Worm (Caenorhabditis elegans) whole organism, L1 larva: Measurements from ENCODE around the gene lmtr-5.

Experiments
- C04F5.9 ChIP-seq: sonication (generic microtip); optimal IDR thresholded peaks from 2 replicates; lab custom pipeline; 2016; ENCODE audit warnings: missing genetic modification characterization, missing compliant biosample characterization
- C16A3.4 ChIP-seq: fragments of 150-350 bp; optimal IDR thresholded peaks from 2 replicates; lab custom pipeline; 2014; ENCODE audit warnings: missing biosample characterization, missing genetic modification characterization
- alr-1 ChIP-seq: fragments of 200-800 bp; sonication (Bioruptor generic); optimal IDR thresholded peaks from 2 replicates; lab custom pipeline; 2018; ENCODE audit warnings: borderline replicate concordance, mild to moderate bottlenecking, missing genetic modification characterization, missing compliant biosample characterization
- aly-2 ChIP-seq: fragments of 150-350 bp; optimal IDR thresholded peaks from 2 replicates; lab custom pipeline; 2014; ENCODE audit warnings: missing biosample characterization, missing genetic modification characterization
- ama-1 ChIP-seq: fragments of 150-350 bp; optimal IDR thresholded peaks from 2 replicates; lab custom pipeline; 2014
- blmp-1 ChIP-seq: fragments of 150-350 bp; optimal IDR thresholded peaks from 2 replicates; lab custom pipeline; 2014; ENCODE audit warnings: missing biosample characterization, missing genetic modification characterization
- ceh-63 ChIP-seq: fragments of 200-800 bp; sonication (Bioruptor generic); optimal IDR thresholded peaks from 2 replicates; lab custom pipeline; 2018; ENCODE audit warnings: mild to moderate bottlenecking, missing genetic modification characterization, missing compliant biosample characterization
- ceh-8 ChIP-seq: fragments of 200-800 bp; sonication (Bioruptor generic); optimal IDR thresholded peaks from 2 replicates; lab custom pipeline; 2018; ENCODE audit warnings: mild to moderate bottlenecking, missing genetic modification characterization, moderate library complexity, missing compliant biosample characterization
- ceh-82 ChIP-seq, 3 experiments: fragments of 150-350 bp in 1 of 3; sonication (generic microtip) in 2 of 3; optimal IDR thresholded peaks; 2 replicates each; lab custom pipeline; 2014 to 2017; ENCODE audit warnings: missing biosample characterization in 3 of 3, missing genetic modification characterization in 3 of 3
- ceh-88 ChIP-seq: fragments of 200-800 bp; sonication (Bioruptor generic); IDR thresholded peaks from 2 replicates; pipeline ENCODE4 v1.3.6; 2022; ENCODE audit warnings: missing genetic modification characterization, missing compliant biosample characterization
- ceh-90 ChIP-seq: sonication (generic microtip); optimal IDR thresholded peaks from 2 replicates; lab custom pipeline; 2016; ENCODE audit warnings: missing genetic modification characterization, missing compliant biosample characterization
- dsc-1 ChIP-seq: sonication (generic microtip); optimal IDR thresholded peaks from 2 replicates; lab custom pipeline; 2016; ENCODE audit warnings: mild to moderate bottlenecking, missing genetic modification characterization, missing compliant biosample characterization
- egl-13 ChIP-seq: sonication (generic microtip); optimal IDR thresholded peaks from 2 replicates; lab custom pipeline; 2016; ENCODE audit warnings: missing genotype, missing genetic modification reagents, missing genetic modification characterization, missing compliant biosample characterization
- elt-3 ChIP-seq, 6 experiments: fragments of 150-350 bp in 1 of 6; sonication (generic microtip); optimal IDR thresholded peaks; 2 replicates each; lab custom pipeline; 2017 to 2018; ENCODE audit warnings: missing biosample characterization in 6 of 6, missing genetic modification characterization in 6 of 6, inconsistent platforms in 1 of 6
- fkh-8 ChIP-seq: sonication (generic microtip); optimal IDR thresholded peaks from 2 replicates; lab custom pipeline; 2016; ENCODE audit warnings: mild to moderate bottlenecking, missing genetic modification characterization, missing compliant biosample characterization
- grh-1 ChIP-seq: fragments of 200-800 bp; sonication (Bioruptor generic); IDR thresholded peaks from 2 replicates; pipeline ENCODE4 v1.3.6; 2022; ENCODE audit warnings: missing genetic modification reagents, missing genetic modification characterization, missing compliant biosample characterization
- hlh-17 ChIP-seq: fragments of 200-800 bp; sonication (Bioruptor generic); optimal IDR thresholded peaks from 2 replicates; lab custom pipeline; 2018; ENCODE audit warnings: missing genetic modification characterization, mild to moderate bottlenecking, missing compliant biosample characterization, moderate library complexity, borderline replicate concordance
- hlh-4 ChIP-seq: sonication (generic microtip); optimal IDR thresholded peaks from 2 replicates; lab custom pipeline; 2016; ENCODE audit warnings: mild to moderate bottlenecking, missing genetic modification characterization, missing compliant biosample characterization
- irx-1 ChIP-seq: sonication (generic microtip); optimal IDR thresholded peaks from 2 replicates; lab custom pipeline; 2016; ENCODE audit warnings: missing genetic modification characterization, missing compliant biosample characterization
- isw-1 ChIP-seq: fragments of 200-800 bp; sonication (Bioruptor generic); IDR thresholded peaks from 2 replicates; pipeline ENCODE4 v1.3.6; 2022; ENCODE audit warnings: missing genetic modification characterization, missing compliant biosample characterization
- lin-39 ChIP-seq: fragments of 150-350 bp; optimal IDR thresholded peaks from 2 replicates; lab custom pipeline; 2014; ENCODE audit warnings: missing biosample characterization, missing genetic modification reagents, missing genetic modification characterization
- lir-3 ChIP-seq: sonication (generic microtip); optimal IDR thresholded peaks from 2 replicates; lab custom pipeline; 2016; ENCODE audit warnings: mild to moderate bottlenecking, missing genetic modification characterization, moderate library complexity, missing compliant biosample characterization; ENCODE audit not compliant: poor library complexity
- lsy-2 ChIP-seq, 2 experiments: fragments of 150-350 bp; optimal IDR thresholded peaks; 2 replicates each; lab custom pipeline; 2014; ENCODE audit warnings: missing biosample characterization in 2 of 2, missing genetic modification characterization in 2 of 2
- mdl-1 ChIP-seq, 2 experiments: fragments of 150-350 bp; optimal IDR thresholded peaks; 2 replicates each; lab custom pipeline; 2014 to 2017; ENCODE audit warnings: missing biosample characterization in 2 of 2, missing genetic modification characterization in 2 of 2, inconsistent platforms in 1 of 2
- mef-2 ChIP-seq: fragments of 150-350 bp; optimal IDR thresholded peaks from 2 replicates; lab custom pipeline; 2014; ENCODE audit warnings: missing biosample characterization, missing genetic modification characterization
- nhr-11 ChIP-seq: fragments of 150-350 bp; optimal IDR thresholded peaks from 2 replicates; lab custom pipeline; 2014; ENCODE audit warnings: missing biosample characterization, missing genetic modification characterization
- nhr-12 ChIP-seq: sonication (generic microtip); optimal IDR thresholded peaks from 2 replicates; lab custom pipeline; 2017; ENCODE audit warnings: missing biosample characterization, missing genetic modification characterization
- nhr-19 ChIP-seq: fragments of 200-800 bp; sonication (Bioruptor generic); conservative IDR thresholded peaks from 2 replicates; pipeline ENCODE4 v1.3.6; 2022; ENCODE audit warnings: missing genetic modification characterization, missing compliant biosample characterization
- nhr-237 ChIP-seq: fragments of 150-350 bp; optimal IDR thresholded peaks from 2 replicates; lab custom pipeline; 2014; ENCODE audit warnings: missing biosample characterization, missing genetic modification characterization
- nhr-47 ChIP-seq: sonication (generic microtip); optimal IDR thresholded peaks from 2 replicates; lab custom pipeline; 2016; ENCODE audit warnings: mild to moderate bottlenecking, missing genetic modification characterization, moderate library complexity, missing compliant biosample characterization
- nhr-71 ChIP-seq: sonication (generic microtip); optimal IDR thresholded peaks from 2 replicates; lab custom pipeline; 2016; ENCODE audit warnings: mild to moderate bottlenecking, missing genetic modification characterization, moderate library complexity, missing compliant biosample characterization
- nhr-76 ChIP-seq: sonication (generic microtip); optimal IDR thresholded peaks from 2 replicates; lab custom pipeline; 2017; ENCODE audit warnings: missing biosample characterization, missing genetic modification characterization
- nhr-85 ChIP-seq: sonication (generic microtip); peaks from one replicate; lab custom pipeline; 2016; ENCODE audit warnings: missing genetic modification characterization, inconsistent platforms, missing compliant biosample characterization
- nhr-90 ChIP-seq: sonication (generic microtip); optimal IDR thresholded peaks from 2 replicates; lab custom pipeline; 2016; ENCODE audit warnings: mild to moderate bottlenecking, missing genetic modification characterization, missing compliant biosample characterization; ENCODE audit not compliant: poor library complexity
- pag-3 ChIP-seq: sonication (generic microtip); optimal IDR thresholded peaks from 2 replicates; lab custom pipeline; 2017; ENCODE audit warnings: missing genetic modification characterization, mild to moderate bottlenecking, missing compliant biosample characterization, antibody characterized with exemption, borderline replicate concordance; ENCODE audit not compliant: insufficient read depth
- pax-3 ChIP-seq: fragments of 200-800 bp; sonication (Bioruptor generic); optimal IDR thresholded peaks from 2 replicates; lab custom pipeline; 2018; ENCODE audit warnings: mild to moderate bottlenecking, missing genetic modification characterization, moderate library complexity, missing compliant biosample characterization
- rnt-1 ChIP-seq: sonication (generic microtip); optimal IDR thresholded peaks from 2 replicates; lab custom pipeline; 2016; ENCODE audit warnings: mild to moderate bottlenecking, missing genetic modification characterization, moderate library complexity, missing compliant biosample characterization
- skn-1 ChIP-seq: fragments of 150-350 bp; optimal IDR thresholded peaks from 2 replicates; lab custom pipeline; 2014; ENCODE audit warnings: missing biosample characterization, missing genetic modification characterization
- snu-23 ChIP-seq: sonication (generic microtip); optimal IDR thresholded peaks from 2 replicates; lab custom pipeline; 2016; ENCODE audit warnings: missing genetic modification characterization, missing compliant biosample characterization
- sox-4 ChIP-seq: sonication (generic microtip); optimal IDR thresholded peaks from 2 replicates; lab custom pipeline; 2016; ENCODE audit warnings: missing genetic modification characterization, missing compliant biosample characterization
- tbx-2 ChIP-seq: sonication (generic microtip); optimal IDR thresholded peaks from 2 replicates; lab custom pipeline; 2016; ENCODE audit warnings: missing genetic modification characterization, missing compliant biosample characterization
- tlp-1 ChIP-seq: fragments of 150-350 bp; optimal IDR thresholded peaks from 2 replicates; lab custom pipeline; 2014; ENCODE audit warnings: missing biosample characterization, missing genetic modification characterization
- unc-130 ChIP-seq: fragments of 150-350 bp; optimal IDR thresholded peaks from 2 replicates; lab custom pipeline; 2017; ENCODE audit warnings: missing biosample characterization, missing genetic modification characterization, inconsistent platforms
- unc-30 ChIP-seq: sonication (generic microtip); optimal IDR thresholded peaks from 2 replicates; lab custom pipeline; 2017; ENCODE audit warnings: missing biosample characterization, missing genetic modification characterization
- unc-62 ChIP-seq: fragments of 150-350 bp; optimal IDR thresholded peaks from 2 replicates; lab custom pipeline; 2014; ENCODE audit warnings: missing biosample characterization, missing genetic modification reagents, missing genetic modification characterization
- unc-86 ChIP-seq: sonication (generic microtip); optimal IDR thresholded peaks from 2 replicates; lab custom pipeline; 2016; ENCODE audit warnings: missing genetic modification characterization, missing compliant biosample characterization
- unc-98 ChIP-seq: fragments of 200-800 bp; sonication (Bioruptor generic); IDR thresholded peaks from 2 replicates; pipeline ENCODE4 v1.3.6; 2022; ENCODE audit warnings: missing genetic modification characterization, missing compliant biosample characterization
- vab-15 ChIP-seq: sonication (generic microtip); optimal IDR thresholded peaks from 2 replicates; lab custom pipeline; 2017; ENCODE audit warnings: missing genotype, mild to moderate bottlenecking, missing genetic modification characterization, missing compliant biosample characterization
- xbp-1 ChIP-seq: sonication (generic microtip); optimal IDR thresholded peaks from 2 replicates; lab custom pipeline; 2016; ENCODE audit warnings: missing genetic modification characterization, missing compliant biosample characterization
- ztf-11 ChIP-seq, 2 experiments: sonication (generic microtip); optimal IDR thresholded peaks; 2 replicates each; lab custom pipeline; 2016 to 2017; ENCODE audit warnings: missing genetic modification characterization in 2 of 2, missing biosample characterization in 1 of 2, missing compliant biosample characterization in 1 of 2
- ztf-4 ChIP-seq: fragments of 150-350 bp; optimal IDR thresholded peaks from 2 replicates; lab custom pipeline; 2014; ENCODE audit warnings: missing biosample characterization, missing genetic modification characterization

lmtr-5 gene

DNA sequence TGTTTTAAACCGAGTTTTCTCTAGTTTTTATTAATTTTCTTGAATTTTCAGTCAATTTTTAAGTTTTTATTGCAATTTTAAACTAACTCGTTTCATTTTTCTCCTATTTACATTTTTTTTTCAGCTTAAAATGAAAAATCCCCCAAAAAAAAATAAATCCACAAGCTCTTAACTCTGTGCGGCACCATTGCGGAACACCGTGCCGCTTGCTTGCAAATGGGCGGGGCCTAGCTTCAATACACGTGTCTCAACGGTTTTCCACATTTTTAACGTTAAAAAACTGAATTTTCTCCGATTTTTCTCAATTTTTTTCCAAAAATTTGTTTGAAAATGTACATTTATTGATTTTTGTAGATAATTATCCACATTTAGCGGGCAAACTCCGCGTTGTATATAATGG, 8.5 kb upstream of the lmtr-5 start, which contains the start of gene R148.3 (continued):
- TF ChIP-seq lin-39 (peak; percentile 6), C04F5.9 (tag; lab: Kevin White, UChicago) (no peak), snu-23 (GFP tag; lab: Kevin White, UChicago) (peak; percentile 67), skn-1 (tag; lab: Kevin White, UChicago) (peak; percentile 36), pax-3 (tag; lab: Kevin White, UChicago) (no peak), tlp-1 (tag; lab: Kevin White, UChicago) (no peak), ztf-11 (tag; optimal IDR thresholded peaks at IDR 0.05; lab: Kevin White, UChicago) (peak in 1 of 2 experiments; percentile 31), fkh-8 (tag; lab: Kevin White, UChicago) (no peak), elt-3 (tag; optimal IDR thresholded peaks at IDR 0.05; lab: Kevin White, UChicago) (no peak), unc-86 (tag; lab: Kevin White, UChicago) (peak; percentile 19), tbx-2 (tag; lab: Kevin White, UChicago) (peak; percentile 48), sox-4 (tag; lab: Kevin White, UChicago) (no peak), hlh-4 (no peak), lir-3 (no peak), unc-62 (GFP tag; lab: Kevin White, UChicago) (no peak), irx-1 (tag; lab: Kevin White, UChicago) (no peak), mef-2 (tag; lab: Kevin White, UChicago) (no peak), mdl-1 (tag; optimal IDR thresholded peaks at IDR 0.05; lab: Kevin White, UChicago) (peak in 1 of 2 experiments; percentile 61), rnt-1 (tag; lab: Kevin White, UChicago) (peak; percentile 74), ceh-90 (tag; lab: Kevin White, UChicago) (no peak), isw-1 (GFP tag; lab: Robert Waterston, UW) (no peak), nhr-12 (tag; lab: Kevin White, UChicago) (no peak), vab-15 (tag; lab: Kevin White, UChicago) (no peak), nhr-71 (tag; lab: Kevin White, UChicago) (peak; percentile 70), nhr-85 (peak; percentile 80), unc-30 (tag; lab: Kevin White, UChicago) (no peak), dsc-1 (peak; percentile 43), xbp-1 (tag; lab: Kevin White, UChicago) (peak; percentile 90), nhr-47 (tag; lab: Kevin White, UChicago) (peak; percentile 59), unc-130 (tag; lab: Kevin White, UChicago) (peak; percentile 53), nhr-76 (tag; lab: Kevin White, UChicago) (no peak), C16A3.4 (tag; lab: Kevin White, UChicago) (peak; percentile 3), unc-98 (no peak), nhr-11 (tag; lab: Kevin White, UChicago) (no peak), hlh-17 (no peak), lsy-2 (tag; optimal IDR thresholded peaks at IDR 0.05; lab: Kevin White, UChicago) (peak; percentile 49 to 69), ama-1 (lab: Kevin White, UChicago) (no peak), blmp-1 (tag; lab: Kevin White, UChicago) (peak; percentile 42), ceh-8 (GFP tag; lab: Kevin White, UChicago) (no peak), grh-1 (GFP tag; lab: Robert Waterston, UW) (no peak), alr-1 (tag; lab: Kevin White, UChicago) (no peak), nhr-90 (peak; percentile 49), ceh-88 (GFP tag; lab: Robert Waterston, UW) (no peak), nhr-19 (GFP tag; lab: Robert Waterston, UW) (peak; percentile 37), ceh-82 (tag; optimal IDR thresholded peaks at IDR 0.05; lab: Kevin White, UChicago) (peak; percentile 33 to 45 (median 34)), egl-13 (no peak), aly-2 (no peak), ceh-63 (GFP tag; lab: Kevin White, UChicago) (no peak), ztf-4 (tag; lab: Kevin White, UChicago) (no peak), nhr-237 (tag; lab: Kevin White, UChicago) (no peak), pag-3 (tag; lab: Kevin White, UChicago) (no peak)
